Fruit fly (Drosophila melanogaster) whole organism, embryonic: ENCODE data around the gene CG42656.

Experiments used
- Ada2b ChIP-seq: fragments of 200-800 bp; sonication (Bioruptor generic); IDR thresholded peaks from 2 replicates; pipeline ENCODE4 v1.3.6; 2022; ENCODE audit warnings: missing biosample characterization, missing genetic modification characterization
- Bteb2 ChIP-seq: fragments of 200-800 bp; sonication (Bioruptor generic); optimal IDR thresholded peaks from 2 replicates; lab custom pipeline; 2016; ENCODE audit warnings: missing biosample characterization, missing genetic modification characterization
- CG10274 ChIP-seq: fragments of 200-800 bp; sonication (Bioruptor generic); optimal IDR thresholded peaks from 3 replicates; lab custom pipeline; 2017; ENCODE audit warnings: missing biosample characterization, mild to moderate bottlenecking, missing genetic modification characterization
- CG10366 ChIP-seq: fragments of 200-800 bp; sonication (Bioruptor generic); IDR thresholded peaks from 2 replicates; pipeline ENCODE4 v1.3.6; 2022; ENCODE audit warnings: missing biosample characterization, missing genetic modification characterization
- CG11695 ChIP-seq: fragments of 200-800 bp; sonication (Bioruptor generic); IDR thresholded peaks from 3 replicates; pipeline ENCODE4 v1.3.6; 2022; ENCODE audit warnings: missing biosample characterization, missing genetic modification characterization
- CG15696 ChIP-seq: fragments of 200-800 bp; sonication (Bioruptor generic); optimal IDR thresholded peaks from 2 replicates; lab custom pipeline; 2019; ENCODE audit warnings: missing biosample characterization, mild to moderate bottlenecking, missing genetic modification characterization, moderate library complexity
- CG18764 ChIP-seq: fragments of 200-800 bp; sonication (Bioruptor generic); optimal IDR thresholded peaks from 3 replicates; lab custom pipeline; 2016; ENCODE audit warnings: missing biosample characterization, missing genetic modification characterization
- CG2116 ChIP-seq: fragments of 200-800 bp; sonication (Bioruptor generic); optimal IDR thresholded peaks from 3 replicates; lab custom pipeline; 2018; ENCODE audit warnings: missing biosample characterization, mild to moderate bottlenecking, missing genetic modification characterization
- CG2120 ChIP-seq: fragments of 200-800 bp; sonication (Bioruptor generic); optimal IDR thresholded peaks from 3 replicates; lab custom pipeline; 2016; ENCODE audit warnings: missing biosample characterization, missing genetic modification characterization
- CG2129 ChIP-seq: fragments of 200-800 bp; sonication (Bioruptor generic); IDR thresholded peaks from 2 replicates; pipeline ENCODE4 v1.3.6; 2022; ENCODE audit warnings: missing biosample characterization, missing genetic modification characterization; ENCODE audit not compliant: partially characterized antibody
- CG2875 ChIP-seq: fragments of 200-800 bp; sonication (Bioruptor generic); optimal IDR thresholded peaks from 2 replicates; lab custom pipeline; 2017; ENCODE audit warnings: missing biosample characterization, mild to moderate bottlenecking, missing genetic modification characterization, missing genetic modification reagents
- CG31388 ChIP-seq: fragments of 200-800 bp; sonication (Bioruptor generic); optimal IDR thresholded peaks from 2 replicates; lab custom pipeline; 2016; ENCODE audit warnings: missing biosample characterization, missing genetic modification characterization
- CG32772 ChIP-seq: fragments of 200-800 bp; sonication (Bioruptor generic); IDR thresholded peaks from 2 replicates; pipeline ENCODE4 v1.3.6; 2022; ENCODE audit warnings: missing biosample characterization, missing genetic modification characterization
- CG33557 ChIP-seq: fragments of 200-800 bp; sonication (Bioruptor generic); optimal IDR thresholded peaks from 2 replicates; lab custom pipeline; 2019; ENCODE audit warnings: missing biosample characterization, mild to moderate bottlenecking, missing genetic modification characterization, moderate library complexity
- CG3847 ChIP-seq: fragments of 200-800 bp; sonication (Bioruptor generic); IDR thresholded peaks from 2 replicates; pipeline ENCODE4 v1.3.6; 2022; ENCODE audit warnings: missing biosample characterization, missing genetic modification characterization
- CG4404 ChIP-seq: fragments of 200-800 bp; sonication (Bioruptor generic); IDR thresholded peaks from 2 replicates; pipeline ENCODE4 v1.3.6; 2022; ENCODE audit warnings: missing biosample characterization, missing genetic modification characterization
- CG8089 ChIP-seq: fragments of 200-800 bp; sonication (Bioruptor generic); optimal IDR thresholded peaks from 3 replicates; lab custom pipeline; 2016; ENCODE audit warnings: missing biosample characterization, missing genetic modification characterization
- CG9437 ChIP-seq: fragments of 200-800 bp; sonication (Bioruptor generic); optimal IDR thresholded peaks from 2 replicates; lab custom pipeline; 2018; ENCODE audit warnings: missing biosample characterization, mild to moderate bottlenecking, missing genetic modification characterization
- CoRest ChIP-seq: fragments of 200-800 bp; sonication (Bioruptor generic); optimal IDR thresholded peaks from 3 replicates; lab custom pipeline; 2018; ENCODE audit warnings: missing biosample characterization, mild to moderate bottlenecking, missing genetic modification characterization, moderate library complexity
- Dbx ChIP-seq: fragments of 200-800 bp; sonication (Bioruptor generic); IDR thresholded peaks from 3 replicates; pipeline ENCODE4 v1.3.6; 2022; ENCODE audit warnings: missing biosample characterization, missing genetic modification characterization
- Dek ChIP-seq: fragments of 200-800 bp; sonication (Bioruptor generic); optimal IDR thresholded peaks from 3 replicates; lab custom pipeline; 2019; ENCODE audit warnings: missing biosample characterization, mild to moderate bottlenecking, missing genetic modification characterization, moderate library complexity
- Dip2 ChIP-seq: fragments of 200-800 bp; sonication (Bioruptor generic); IDR thresholded peaks from 2 replicates; pipeline ENCODE4 v1.3.6; 2022; ENCODE audit warnings: missing biosample characterization, missing genetic modification characterization
- Dll ChIP-seq: fragments of 200-800 bp; sonication (Bioruptor generic); IDR thresholded peaks from 4 replicates; pipeline ENCODE4 v1.3.6; 2022; ENCODE audit warnings: missing biosample characterization, missing genetic modification characterization; ENCODE audit not compliant: partially characterized antibody
- Elba2 ChIP-seq: fragments of 200-800 bp; sonication (Bioruptor generic); optimal IDR thresholded peaks from 3 replicates; lab custom pipeline; 2016; ENCODE audit warnings: missing biosample characterization, missing genetic modification characterization
- HHEX ChIP-seq: fragments of 200-800 bp; sonication (Bioruptor generic); optimal IDR thresholded peaks from 3 replicates; lab custom pipeline; 2017; ENCODE audit warnings: missing biosample characterization, mild to moderate bottlenecking, missing genetic modification characterization, missing genetic modification reagents
- Hey ChIP-seq: fragments of 200-800 bp; sonication (Bioruptor generic); optimal IDR thresholded peaks from 3 replicates; lab custom pipeline; 2018; ENCODE audit warnings: missing biosample characterization, mild to moderate bottlenecking, missing genetic modification characterization
- Hr39 ChIP-seq: fragments of >200 bp; optimal IDR thresholded peaks from 2 replicates; lab custom pipeline; 2017
- Kr ChIP-seq: fragments of 200-800 bp; sonication (Bioruptor generic); optimal IDR thresholded peaks from 2 replicates; lab custom pipeline; 2017; ENCODE audit warnings: missing biosample characterization, mild to moderate bottlenecking, missing genetic modification characterization
- MESR4 ChIP-seq: fragments of 200-800 bp; sonication (Bioruptor generic); optimal IDR thresholded peaks from 2 replicates; lab custom pipeline; 2018; ENCODE audit warnings: missing biosample characterization, mild to moderate bottlenecking, missing genetic modification characterization, moderate library complexity
- Meics ChIP-seq: fragments of 200-800 bp; sonication (Bioruptor generic); optimal IDR thresholded peaks from 2 replicates; lab custom pipeline; 2017; ENCODE audit warnings: missing biosample characterization, mild to moderate bottlenecking, missing genetic modification characterization
- Rx ChIP-seq: fragments of 200-800 bp; sonication (Bioruptor generic); IDR thresholded peaks from 2 replicates; pipeline ENCODE4 v1.3.6; 2022; ENCODE audit warnings: missing biosample characterization, missing genetic modification characterization
- Side ChIP-seq: fragments of 200-800 bp; sonication (Bioruptor generic); optimal IDR thresholded peaks from 2 replicates; lab custom pipeline; 2016; ENCODE audit warnings: missing biosample characterization, missing genetic modification characterization
- Sox102F ChIP-seq: fragments of 200-800 bp; sonication (Bioruptor generic); optimal IDR thresholded peaks from 2 replicates; lab custom pipeline; 2018; ENCODE audit warnings: missing biosample characterization, mild to moderate bottlenecking, missing genetic modification characterization, moderate library complexity
- YL-1 ChIP-seq: fragments of 200-800 bp; sonication (Bioruptor generic); optimal IDR thresholded peaks from 3 replicates; lab custom pipeline; 2017; ENCODE audit warnings: missing biosample characterization, mild to moderate bottlenecking, missing genetic modification characterization
- ash1 ChIP-seq: fragments of 200-800 bp; sonication (Bioruptor generic); optimal IDR thresholded peaks from 2 replicates; lab custom pipeline; 2018; ENCODE audit warnings: missing biosample characterization, mild to moderate bottlenecking, missing genetic modification characterization
- az2 ChIP-seq: fragments of 200-800 bp; sonication (Bioruptor generic); optimal IDR thresholded peaks from 3 replicates; lab custom pipeline; 2016; ENCODE audit warnings: missing biosample characterization, missing genetic modification characterization
- bbx ChIP-seq: fragments of 200-800 bp; sonication (Bioruptor generic); IDR thresholded peaks from 2 replicates; pipeline ENCODE4 v1.3.6; 2022; ENCODE audit warnings: missing biosample characterization, missing genetic modification characterization; ENCODE audit not compliant: partially characterized antibody
- bowl ChIP-seq: fragments of 200-800 bp; sonication (Bioruptor generic); IDR thresholded peaks from 2 replicates; pipeline ENCODE4 v1.3.6; 2022; ENCODE audit warnings: missing biosample characterization, missing genetic modification characterization
- br ChIP-seq: fragments of >200 bp; optimal IDR thresholded peaks from 2 replicates; lab custom pipeline; 2017
- crc ChIP-seq: fragments of 200-800 bp; sonication (Bioruptor generic); optimal IDR thresholded peaks from 2 replicates; lab custom pipeline; 2016; ENCODE audit warnings: missing biosample characterization, missing genetic modification characterization
- croc ChIP-seq: fragments of 200-800 bp; sonication (Bioruptor generic); conservative IDR thresholded peaks from 3 replicates; pipeline ENCODE4 v1.3.6; 2022; ENCODE audit warnings: missing biosample characterization, missing genetic modification characterization
- dysf ChIP-seq: fragments of 200-800 bp; sonication (Bioruptor generic); IDR thresholded peaks from 3 replicates; pipeline ENCODE4 v1.3.6; 2022; ENCODE audit warnings: missing biosample characterization, missing genetic modification characterization
- gsb ChIP-seq: fragments of 200-800 bp; sonication (Bioruptor generic); IDR thresholded peaks from 2 replicates; pipeline ENCODE4 v1.3.6; 2022; ENCODE audit warnings: missing biosample characterization, missing genetic modification characterization
- gsb-n ChIP-seq: fragments of 200-800 bp; sonication (Bioruptor generic); optimal IDR thresholded peaks from 3 replicates; lab custom pipeline; 2018; ENCODE audit warnings: missing biosample characterization, mild to moderate bottlenecking, missing genetic modification characterization
- her ChIP-seq: fragments of 200-800 bp; sonication (Bioruptor generic); optimal IDR thresholded peaks from 2 replicates; lab custom pipeline; 2016; ENCODE audit warnings: missing biosample characterization, missing genetic modification characterization
- jigr1 ChIP-seq: fragments of 200-800 bp; sonication (Bioruptor generic); IDR thresholded peaks from 3 replicates; pipeline ENCODE4 v1.3.6; 2022; ENCODE audit warnings: missing biosample characterization, missing genetic modification characterization
- jing ChIP-seq: fragments of 200-800 bp; sonication (Bioruptor generic); optimal IDR thresholded peaks from 2 replicates; lab custom pipeline; 2018; ENCODE audit warnings: missing biosample characterization, mild to moderate bottlenecking, missing genetic modification characterization
- lab ChIP-seq: fragments of 200-800 bp; sonication (Bioruptor generic); optimal IDR thresholded peaks from 3 replicates; lab custom pipeline; 2017; ENCODE audit warnings: missing biosample characterization, missing genetic modification characterization, mild to moderate bottlenecking, moderate library complexity, missing genetic modification reagents
- org-1 ChIP-seq: fragments of 200-800 bp; sonication (Bioruptor generic); optimal IDR thresholded peaks from 2 replicates; lab custom pipeline; 2017; ENCODE audit warnings: missing biosample characterization, missing genetic modification characterization
- sima ChIP-seq: fragments of 200-800 bp; sonication (Bioruptor generic); optimal IDR thresholded peaks from 2 replicates; lab custom pipeline; 2016; ENCODE audit warnings: missing biosample characterization, missing genetic modification characterization
- sqz ChIP-seq: fragments of 200-800 bp; sonication (Bioruptor generic); optimal IDR thresholded peaks from 3 replicates; lab custom pipeline; 2018; ENCODE audit warnings: missing biosample characterization, mild to moderate bottlenecking, missing genetic modification characterization
- trh ChIP-seq: fragments of 200-800 bp; sonication (Bioruptor generic); optimal IDR thresholded peaks from 2 replicates; lab custom pipeline; 2016; ENCODE audit warnings: missing biosample characterization, missing genetic modification characterization
- zfh2 ChIP-seq: fragments of 200-800 bp; sonication (Bioruptor generic); optimal IDR thresholded peaks from 2 replicates; lab custom pipeline; 2016; ENCODE audit warnings: missing biosample characterization, missing genetic modification characterization

Gene CG42656

dm6 chr3R:7500513-7500912, 7.4 kb upstream of the CG42656 start (continued):
- peak; percentile 30; the same call in 1 of the 3 replicates for TF ChIP-seq dysf (GFP tag; lab: Robert Waterston, UW)
- TF ChIP-seq bbx (GFP tag; lab: Robert Waterston, UW): no peak
- no peak for TF ChIP-seq crc (GFP tag; lab: Kevin White, UChicago)
- TF ChIP-seq Ada2b (GFP tag; lab: Robert Waterston, UW): peak; percentile 43; the same call in 1 of the 2 replicates
- peak; percentile 76 for TF ChIP-seq CG2120 (GFP tag; lab: Kevin White, UChicago)
- TF ChIP-seq Sox102F (GFP tag; lab: Kevin White, UChicago): peak; percentile 38
- TF ChIP-seq Elba2: no peak
- no peak for TF ChIP-seq YL-1 (GFP tag; lab: Kevin White, UChicago)
- TF ChIP-seq gsb (GFP tag; lab: Robert Waterston, UW): no peak
- TF ChIP-seq CG10274 (GFP tag; lab: Kevin White, UChicago): no peak
- TF ChIP-seq her (GFP tag; lab: Kevin White, UChicago): no peak
- TF ChIP-seq ash1 (GFP tag; lab: Kevin White, UChicago): no peak
- TF ChIP-seq CG15696 (tag; lab: Kevin White, UChicago): no peak
- no peak for TF ChIP-seq Dek (tag; lab: Kevin White, UChicago)
- TF ChIP-seq sqz (GFP tag; lab: Kevin White, UChicago): no peak
- TF ChIP-seq Dll (GFP tag; lab: Robert Waterston, UW): no peak
- peak; percentile 58 for TF ChIP-seq lab (GFP tag; lab: Kevin White, UChicago)
- no peak for TF ChIP-seq Dip2
- TF ChIP-seq Kr (GFP tag; lab: Kevin White, UChicago): no peak
- TF ChIP-seq Rx (GFP tag; lab: Robert Waterston, UW): no peak
- no peak for TF ChIP-seq jing (GFP tag; lab: Kevin White, UChicago)
- no peak for TF ChIP-seq CG32772 (GFP tag; lab: Robert Waterston, UW)
- no peak for TF ChIP-seq CG8089
- TF ChIP-seq CG4404: no peak
- no peak for TF ChIP-seq gsb-n (tag; lab: Kevin White, UChicago)
- TF ChIP-seq CG10366 (GFP tag; lab: Robert Waterston, UW): peak; percentile 51
- no peak for TF ChIP-seq CG2875 (GFP tag; lab: Kevin White, UChicago)
- no peak for TF ChIP-seq br (lab: Kevin White, UChicago)
- TF ChIP-seq bowl (GFP tag; lab: Robert Waterston, UW): no peak
- TF ChIP-seq trh (GFP tag; lab: Kevin White, UChicago): no peak
- TF ChIP-seq CG2116: no peak
- TF ChIP-seq Dbx: peak; percentile 22; the same call in 1 of the 3 replicates
- no peak for TF ChIP-seq croc
- TF ChIP-seq Bteb2 (GFP tag; lab: Kevin White, UChicago): peak; percentile 22
- TF ChIP-seq CG2129 (GFP tag; lab: Robert Waterston, UW): no peak
- no peak for TF ChIP-seq az2 (GFP tag; lab: Kevin White, UChicago)
- TF ChIP-seq CG18764 (GFP tag; lab: Kevin White, UChicago): no peak
- TF ChIP-seq Hr39 (lab: Kevin White, UChicago): no peak
- TF ChIP-seq org-1 (GFP tag; lab: Kevin White, UChicago): no peak
- no peak for TF ChIP-seq Hey (tag; lab: Kevin White, UChicago)
- TF ChIP-seq sima (GFP tag; lab: Kevin White, UChicago): no peak
- TF ChIP-seq CG31388 (GFP tag; lab: Kevin White, UChicago): no peak
- no peak for TF ChIP-seq Side
- 0 out of 3 replicates have a peak, but pooled peaks have one; percentile 46 for TF ChIP-seq CG11695
- TF ChIP-seq zfh2 (GFP tag; lab: Kevin White, UChicago): peak; percentile 28
- peak; percentile 44 for TF ChIP-seq CG3847
- no peak for TF ChIP-seq HHEX (GFP tag; lab: Kevin White, UChicago)
- no peak for TF ChIP-seq jigr1
- peak; percentile 30 for TF ChIP-seq CoRest (tag; lab: Kevin White, UChicago)
- TF ChIP-seq Meics: peak; percentile 36
- TF ChIP-seq CG33557: no peak
- TF ChIP-seq MESR4: no peak
- TF ChIP-seq CG9437 (GFP tag; lab: Kevin White, UChicago): no peak
